Worm (Caenorhabditis elegans) whole organism, mixed stage, embryonic: Measurements from ENCODE around the gene F26G1.2.

ENCODE experiments used
- bed-3 ChIP-seq: fragments of 200-800 bp; sonication (Bioruptor generic); optimal IDR thresholded peaks from 3 replicates; lab custom pipeline; 2018; ENCODE audit warnings: mild to moderate bottlenecking, missing genetic modification characterization, moderate library complexity, missing compliant biosample characterization
- blmp-1 ChIP-seq: fragments of 150-350 bp; optimal IDR thresholded peaks from 2 replicates; lab custom pipeline; 2014; ENCODE audit warnings: missing biosample characterization, missing genetic modification characterization
- ces-1 ChIP-seq: fragments of 150-350 bp; optimal IDR thresholded peaks from 2 replicates; lab custom pipeline; 2014; ENCODE audit warnings: missing biosample characterization, missing genetic modification reagents, missing genetic modification characterization
- elt-3 ChIP-seq: fragments of 150-350 bp; optimal IDR thresholded peaks from 2 replicates; lab custom pipeline; 2014; ENCODE audit warnings: missing biosample characterization, missing genetic modification characterization
- hlh-1 ChIP-seq: fragments of 150-350 bp; optimal IDR thresholded peaks from 2 replicates; lab custom pipeline; 2014; ENCODE audit warnings: missing biosample characterization, missing genetic modification reagents, missing genetic modification characterization
- lin-13 ChIP-seq: fragments of 150-350 bp; optimal IDR thresholded peaks from 2 replicates; lab custom pipeline; 2014; ENCODE audit warnings: missing biosample characterization, missing genetic modification characterization
- lin-32 ChIP-seq: fragments of 200-800 bp; sonication (Bioruptor generic); optimal IDR thresholded peaks from 2 replicates; lab custom pipeline; 2018; ENCODE audit warnings: mild to moderate bottlenecking, missing genetic modification characterization, missing compliant biosample characterization
- mab-5 ChIP-seq: fragments of 150-350 bp; optimal IDR thresholded peaks from 2 replicates; lab custom pipeline; 2014; ENCODE audit warnings: missing biosample characterization, missing genetic modification characterization
- mep-1 ChIP-seq: fragments of 150-350 bp; optimal IDR thresholded peaks from 2 replicates; lab custom pipeline; 2017; ENCODE audit warnings: missing biosample characterization, missing genetic modification reagents, missing genetic modification characterization, inconsistent platforms
- nhr-12 ChIP-seq: fragments of 150-350 bp; optimal IDR thresholded peaks from 2 replicates; lab custom pipeline; 2014; ENCODE audit warnings: missing biosample characterization, missing genetic modification characterization
- nhr-2 ChIP-seq: fragments of 150-350 bp; optimal IDR thresholded peaks from 2 replicates; lab custom pipeline; 2014; ENCODE audit warnings: missing biosample characterization, missing genetic modification characterization
- nhr-237 ChIP-seq: fragments of 150-350 bp; optimal IDR thresholded peaks from 2 replicates; lab custom pipeline; 2014; ENCODE audit warnings: missing biosample characterization, missing genetic modification characterization
- nhr-76 ChIP-seq: sonication (generic microtip); optimal IDR thresholded peaks from 2 replicates; lab custom pipeline; 2017; ENCODE audit warnings: missing biosample characterization, missing genetic modification characterization
- sem-2 ChIP-seq: fragments of 200-800 bp; sonication (Bioruptor generic); optimal IDR thresholded peaks from 2 replicates; lab custom pipeline; 2018; ENCODE audit warnings: mild to moderate bottlenecking, missing genetic modification characterization, missing compliant biosample characterization
- sptf-1 ChIP-seq: sonication (generic microtip); optimal IDR thresholded peaks from 2 replicates; lab custom pipeline; 2017; ENCODE audit warnings: mild to moderate bottlenecking, missing genetic modification characterization, moderate library complexity, missing compliant biosample characterization
- tbx-8 ChIP-seq: fragments of 200-800 bp; sonication (Bioruptor generic); optimal IDR thresholded peaks from 2 replicates; lab custom pipeline; 2018; ENCODE audit warnings: mild to moderate bottlenecking, missing genetic modification characterization, moderate library complexity, missing compliant biosample characterization
- unc-120 ChIP-seq: sonication (generic microtip); optimal IDR thresholded peaks from 2 replicates; lab custom pipeline; 2017; ENCODE audit warnings: missing genetic modification characterization, missing compliant biosample characterization; ENCODE audit not compliant: poor library complexity, severe bottlenecking
- unc-62 ChIP-seq: fragments of 150-350 bp; optimal IDR thresholded peaks from 2 replicates; lab custom pipeline; 2014; ENCODE audit warnings: missing biosample characterization, missing genetic modification reagents, missing genetic modification characterization
- ztf-11 ChIP-seq: fragments of 150-350 bp; optimal IDR thresholded peaks from 2 replicates; lab custom pipeline; 2014; ENCODE audit warnings: missing biosample characterization, missing genetic modification characterization

F26G1.2 gene

ce11 chrII:4800524-4800923, 37.6 kb downstream of the F26G1.2 start:
- TF ChIP-seq nhr-2 (tag; lab: Kevin White, UChicago) (no peak), nhr-237 (tag; lab: Kevin White, UChicago) (no peak), sem-2 (GFP tag; lab: Kevin White, UChicago) (no peak)

ce11 chrII:4802917-4803316, 40.0 kb downstream of the F26G1.2 start:
- TF ChIP-seq lin-32 (GFP tag; lab: Kevin White, UChicago) (no peak), mab-5 (tag; lab: Kevin White, UChicago) (no peak), elt-3 (tag; lab: Kevin White, UChicago) (no peak), tbx-8 (GFP tag; lab: Kevin White, UChicago) (no peak), ztf-11 (no peak), unc-62 (GFP tag; lab: Kevin White, UChicago) (no peak), bed-3 (GFP tag; lab: Kevin White, UChicago) (no peak), ces-1 (GFP tag; lab: Kevin White, UChicago) (no peak)

ce11 chrII:4805799-4806198, 42.9 kb downstream of the F26G1.2 start:
- TF ChIP-seq nhr-12 (tag; lab: Kevin White, UChicago) (no peak), hlh-1 (peak; percentile 66), ces-1 (GFP tag; lab: Kevin White, UChicago) (no peak), unc-120 (tag; lab: Kevin White, UChicago) (peak; percentile 78), unc-62 (GFP tag; lab: Kevin White, UChicago) (peak; percentile 81), lin-13 (tag; lab: Kevin White, UChicago) (no peak), mep-1 (tag; lab: Kevin White, UChicago) (no peak), lin-32 (GFP tag; lab: Kevin White, UChicago) (no peak)

ce11 chrII:4806261-4806660, 43.4 kb downstream of the F26G1.2 start:
- peak; percentile 12 for TF ChIP-seq ces-1 (GFP tag; lab: Kevin White, UChicago)
- no peak for TF ChIP-seq sptf-1 (tag; lab: Kevin White, UChicago)
- TF ChIP-seq nhr-12 (tag; lab: Kevin White, UChicago), result no peak
- no peak for TF ChIP-seq unc-62 (GFP tag; lab: Kevin White, UChicago)
- TF ChIP-seq mep-1 (tag; lab: Kevin White, UChicago), result no peak
- TF ChIP-seq, all 35 proteins: peak for 1

- TF ChIP-seq ztf-11 (no peak), tbx-8 (GFP tag; lab: Kevin White, UChicago) (no peak), blmp-1 (no peak), hlh-1 (peak; percentile 27), bed-3 (GFP tag; lab: Kevin White, UChicago) (no peak)
- TF ChIP-seq, all 35 proteins: peak for 1
Measured at ce11 chrII:4806726-4807125, 43.8 kb downstream of the F26G1.2 start.

ce11 chrII:4811986-4812385, 49.1 kb downstream of the F26G1.2 start, which contains the start of gene rig-6:
Gene rig-6, minus strand, starts transcription at chrII:4812086.
- TF ChIP-seq sem-2 (GFP tag; lab: Kevin White, UChicago) (no peak), nhr-76 (no peak)
